Fruit fly (Drosophila melanogaster): ENCODE measurements around the gene CG12984.

DNA sequence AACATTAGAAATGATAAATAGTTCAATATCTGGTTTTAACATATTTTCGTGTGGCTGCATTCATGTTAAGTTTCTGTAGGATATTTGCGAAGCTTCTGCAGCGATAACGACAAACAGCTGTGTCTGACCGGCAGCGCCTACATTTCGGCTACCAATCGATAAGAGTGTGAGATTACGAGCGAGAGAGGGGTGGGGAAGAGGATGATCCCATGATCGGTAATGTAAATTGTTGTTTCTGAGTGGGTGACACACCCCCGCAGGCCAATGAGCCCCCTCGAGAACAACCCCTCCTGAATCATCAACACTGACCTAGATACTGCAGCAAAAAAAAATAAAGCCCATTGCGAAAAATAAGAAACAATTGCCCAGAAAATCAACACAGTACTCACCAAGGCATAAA is 33.1 kb downstream of the CG12984 start:
- TF ChIP-seq CTCF (optimal IDR thresholded peaks at IDR 0.05) (no peak), CG8478 (optimal IDR thresholded peaks at IDR 0.05) (no peak)

All from S2 (cell line).